Worm (Caenorhabditis elegans) whole organism, mixed stage, embryonic: ENCODE measurements around the gene F53C3.7.

Experiments
- M03D4.4 ChIP-seq: sonication (generic microtip); optimal IDR thresholded peaks from 2 replicates; lab custom pipeline; 2017; ENCODE audit warnings: mild to moderate bottlenecking, missing genetic modification characterization, missing compliant biosample characterization
- bed-3 ChIP-seq: fragments of 200-800 bp; sonication (Bioruptor generic); optimal IDR thresholded peaks from 3 replicates; lab custom pipeline; 2018; ENCODE audit warnings: mild to moderate bottlenecking, missing genetic modification characterization, moderate library complexity, missing compliant biosample characterization
- blmp-1 ChIP-seq: fragments of 150-350 bp; optimal IDR thresholded peaks from 2 replicates; lab custom pipeline; 2014; ENCODE audit warnings: missing biosample characterization, missing genetic modification characterization
- ceh-39 ChIP-seq: fragments of 150-350 bp; optimal IDR thresholded peaks from 2 replicates; lab custom pipeline; 2014; ENCODE audit warnings: missing biosample characterization, missing genetic modification characterization
- ceh-83 ChIP-seq: fragments of 200-800 bp; sonication (Bioruptor generic); optimal IDR thresholded peaks from 2 replicates; lab custom pipeline; 2018; ENCODE audit warnings: mild to moderate bottlenecking, missing genetic modification characterization, missing compliant biosample characterization
- ces-1 ChIP-seq: fragments of 150-350 bp; optimal IDR thresholded peaks from 2 replicates; lab custom pipeline; 2014; ENCODE audit warnings: missing biosample characterization, missing genetic modification reagents, missing genetic modification characterization
- cnd-1 ChIP-seq: fragments of 200-800 bp; sonication (Bioruptor generic); optimal IDR thresholded peaks from 2 replicates; lab custom pipeline; 2018; ENCODE audit warnings: mild to moderate bottlenecking, missing genetic modification characterization, missing compliant biosample characterization
- drap-1 ChIP-seq: fragments of 200-800 bp; sonication (Bioruptor generic); optimal IDR thresholded peaks from 3 replicates; lab custom pipeline; 2018; ENCODE audit warnings: mild to moderate bottlenecking, missing genetic modification characterization, missing compliant biosample characterization
- elt-1 ChIP-seq: sonication (generic microtip); optimal IDR thresholded peaks from 2 replicates; lab custom pipeline; 2017; ENCODE audit warnings: missing genetic modification characterization, mild to moderate bottlenecking, missing compliant biosample characterization, antibody characterized with exemption, moderate library complexity, borderline replicate concordance; ENCODE audit not compliant: insufficient read depth
- elt-3 ChIP-seq: fragments of 150-350 bp; optimal IDR thresholded peaks from 2 replicates; lab custom pipeline; 2014; ENCODE audit warnings: missing biosample characterization, missing genetic modification characterization
- flh-1 ChIP-seq: fragments of 200-800 bp; sonication (Bioruptor generic); optimal IDR thresholded peaks from 2 replicates; lab custom pipeline; 2018; ENCODE audit warnings: mild to moderate bottlenecking, missing genetic modification characterization, moderate library complexity, missing compliant biosample characterization
- ham-2 ChIP-seq: fragments of 200-800 bp; sonication (Bioruptor generic); optimal IDR thresholded peaks from 2 replicates; lab custom pipeline; 2018; ENCODE audit warnings: mild to moderate bottlenecking, missing genetic modification characterization, missing compliant biosample characterization
- hlh-1 ChIP-seq: fragments of 150-350 bp; optimal IDR thresholded peaks from 2 replicates; lab custom pipeline; 2014; ENCODE audit warnings: missing biosample characterization, missing genetic modification reagents, missing genetic modification characterization
- lin-13 ChIP-seq: fragments of 150-350 bp; optimal IDR thresholded peaks from 2 replicates; lab custom pipeline; 2014; ENCODE audit warnings: missing biosample characterization, missing genetic modification characterization
- lin-32 ChIP-seq: fragments of 200-800 bp; sonication (Bioruptor generic); optimal IDR thresholded peaks from 2 replicates; lab custom pipeline; 2018; ENCODE audit warnings: mild to moderate bottlenecking, missing genetic modification characterization, missing compliant biosample characterization
- lsy-2 ChIP-seq: fragments of 150-350 bp; optimal IDR thresholded peaks from 2 replicates; lab custom pipeline; 2014; ENCODE audit warnings: missing biosample characterization, missing genetic modification characterization
- mab-5 ChIP-seq: fragments of 150-350 bp; optimal IDR thresholded peaks from 2 replicates; lab custom pipeline; 2014; ENCODE audit warnings: missing biosample characterization, missing genetic modification characterization
- mep-1 ChIP-seq: fragments of 150-350 bp; optimal IDR thresholded peaks from 2 replicates; lab custom pipeline; 2017; ENCODE audit warnings: missing biosample characterization, missing genetic modification reagents, missing genetic modification characterization, inconsistent platforms
- mls-2 ChIP-seq: sonication (generic microtip); optimal IDR thresholded peaks from 2 replicates; lab custom pipeline; 2016; ENCODE audit warnings: mild to moderate bottlenecking, missing genetic modification characterization, moderate library complexity, missing compliant biosample characterization
- nhr-12 ChIP-seq: fragments of 150-350 bp; optimal IDR thresholded peaks from 2 replicates; lab custom pipeline; 2014; ENCODE audit warnings: missing biosample characterization, missing genetic modification characterization
- nhr-2 ChIP-seq: fragments of 150-350 bp; optimal IDR thresholded peaks from 2 replicates; lab custom pipeline; 2014; ENCODE audit warnings: missing biosample characterization, missing genetic modification characterization
- nhr-237 ChIP-seq: fragments of 150-350 bp; optimal IDR thresholded peaks from 2 replicates; lab custom pipeline; 2014; ENCODE audit warnings: missing biosample characterization, missing genetic modification characterization
- nhr-28 ChIP-seq: fragments of 150-350 bp; optimal IDR thresholded peaks from 2 replicates; lab custom pipeline; 2014; ENCODE audit warnings: missing biosample characterization, missing genetic modification characterization
- nhr-76 ChIP-seq: sonication (generic microtip); optimal IDR thresholded peaks from 2 replicates; lab custom pipeline; 2017; ENCODE audit warnings: missing biosample characterization, missing genetic modification characterization
- pha-4 ChIP-seq: fragments of 150-350 bp; optimal IDR thresholded peaks from 2 replicates; lab custom pipeline; 2018; ENCODE audit warnings: missing biosample characterization, missing genetic modification reagents, missing genetic modification characterization
- snpc-4 ChIP-seq: fragments of 150-350 bp; optimal IDR thresholded peaks from 2 replicates; lab custom pipeline; 2014; ENCODE audit warnings: missing biosample characterization, missing genetic modification characterization
- sptf-1 ChIP-seq: sonication (generic microtip); optimal IDR thresholded peaks from 2 replicates; lab custom pipeline; 2017; ENCODE audit warnings: mild to moderate bottlenecking, missing genetic modification characterization, moderate library complexity, missing compliant biosample characterization
- tbx-8 ChIP-seq: fragments of 200-800 bp; sonication (Bioruptor generic); optimal IDR thresholded peaks from 2 replicates; lab custom pipeline; 2018; ENCODE audit warnings: mild to moderate bottlenecking, missing genetic modification characterization, moderate library complexity, missing compliant biosample characterization
- unc-120 ChIP-seq: sonication (generic microtip); optimal IDR thresholded peaks from 2 replicates; lab custom pipeline; 2017; ENCODE audit warnings: missing genetic modification characterization, missing compliant biosample characterization; ENCODE audit not compliant: poor library complexity, severe bottlenecking
- unc-39 ChIP-seq: fragments of 150-350 bp; optimal IDR thresholded peaks from 2 replicates; lab custom pipeline; 2014; ENCODE audit warnings: missing biosample characterization, missing genetic modification characterization
- unc-62 ChIP-seq: fragments of 150-350 bp; optimal IDR thresholded peaks from 2 replicates; lab custom pipeline; 2014; ENCODE audit warnings: missing biosample characterization, missing genetic modification reagents, missing genetic modification characterization
- zip-8 ChIP-seq: fragments of 150-350 bp; optimal IDR thresholded peaks from 2 replicates; lab custom pipeline; 2014; ENCODE audit warnings: missing biosample characterization, missing genetic modification characterization
- ztf-11 ChIP-seq: fragments of 150-350 bp; optimal IDR thresholded peaks from 2 replicates; lab custom pipeline; 2014; ENCODE audit warnings: missing biosample characterization, missing genetic modification characterization

Gene F53C3.7

ce11 chrII:3929446-3929845 is 34.6 kb downstream of the F53C3.7 start:
- TF ChIP-seq elt-1 = no peak
- TF ChIP-seq cnd-1 (tag; lab: Kevin White, UChicago) = no peak
- no peak for TF ChIP-seq snpc-4
- TF ChIP-seq tbx-8 (GFP tag; lab: Kevin White, UChicago) = no peak
- no peak for TF ChIP-seq zip-8 (tag; lab: Kevin White, UChicago)
- no peak for TF ChIP-seq nhr-2 (tag; lab: Kevin White, UChicago)
- TF ChIP-seq mls-2 (tag; lab: Kevin White, UChicago) = no peak
- TF ChIP-seq ces-1 (GFP tag; lab: Kevin White, UChicago) = no peak
- TF ChIP-seq nhr-76 (tag; lab: Kevin White, UChicago) = no peak
- TF ChIP-seq lin-32 (GFP tag; lab: Kevin White, UChicago) = no peak
- TF ChIP-seq lin-13 (tag; lab: Kevin White, UChicago) = no peak
- no peak for TF ChIP-seq ceh-83 (GFP tag; lab: Kevin White, UChicago)
- no peak for TF ChIP-seq flh-1 (GFP tag; lab: Kevin White, UChicago)
- TF ChIP-seq blmp-1 = no peak
- TF ChIP-seq unc-39 (tag; lab: Kevin White, UChicago) = no peak
- no peak for TF ChIP-seq elt-3 (tag; lab: Kevin White, UChicago)
- no peak for TF ChIP-seq lsy-2 (tag; lab: Kevin White, UChicago)
- no peak for TF ChIP-seq ceh-39 (tag; lab: Kevin White, UChicago)
- TF ChIP-seq drap-1 (GFP tag; lab: Kevin White, UChicago) = no peak
- no peak for TF ChIP-seq mab-5

ce11 chrII:3930478-3931182 is 35.8 kb downstream of the F53C3.7 start:
- TF ChIP-seq hlh-1 (peak; percentile 58), M03D4.4 (tag; lab: Kevin White, UChicago) (no peak), ceh-83 (GFP tag; lab: Kevin White, UChicago) (no peak), flh-1 (GFP tag; lab: Kevin White, UChicago) (no peak), lin-32 (GFP tag; lab: Kevin White, UChicago) (no peak), mep-1 (tag; lab: Kevin White, UChicago) (peak; percentile 2), drap-1 (GFP tag; lab: Kevin White, UChicago) (no peak), bed-3 (no peak), snpc-4 (no peak), lin-13 (tag; lab: Kevin White, UChicago) (peak; percentile 38), nhr-12 (tag; lab: Kevin White, UChicago) (no peak), cnd-1 (tag; lab: Kevin White, UChicago) (no peak), unc-62 (GFP tag; lab: Kevin White, UChicago) (peak; percentile 36), sptf-1 (tag; lab: Kevin White, UChicago) (no peak), mab-5 (no peak), pha-4 (tag; lab: Kevin White, UChicago) (peak; percentile 70), nhr-76 (tag; lab: Kevin White, UChicago) (no peak)
- TF ChIP-seq, all 35 proteins: peak for 5

- TF ChIP-seq ceh-39 (tag; lab: Kevin White, UChicago) (no peak), sptf-1 (tag; lab: Kevin White, UChicago) (no peak), ztf-11 (no peak), flh-1 (GFP tag; lab: Kevin White, UChicago) (no peak), snpc-4 (no peak), nhr-28 (tag; lab: Kevin White, UChicago) (no peak), tbx-8 (GFP tag; lab: Kevin White, UChicago) (no peak), lin-32 (GFP tag; lab: Kevin White, UChicago) (no peak), nhr-12 (tag; lab: Kevin White, UChicago) (no peak), nhr-2 (tag; lab: Kevin White, UChicago) (no peak), unc-120 (tag; lab: Kevin White, UChicago) (no peak), ham-2 (GFP tag; lab: Kevin White, UChicago) (no peak)
Observed at ce11 chrII:3931230-3931629, 36.4 kb downstream of the F53C3.7 start.

ce11 chrII:3931825-3932224 is 37.0 kb downstream of the F53C3.7 start:
- TF ChIP-seq blmp-1 (no peak), nhr-76 (tag; lab: Kevin White, UChicago) (no peak), mep-1 (tag; lab: Kevin White, UChicago) (no peak), ztf-11 (no peak), pha-4 (tag; lab: Kevin White, UChicago) (no peak), nhr-2 (tag; lab: Kevin White, UChicago) (no peak), sptf-1 (tag; lab: Kevin White, UChicago) (no peak), zip-8 (tag; lab: Kevin White, UChicago) (no peak), mab-5 (no peak), elt-3 (tag; lab: Kevin White, UChicago) (no peak), flh-1 (GFP tag; lab: Kevin White, UChicago) (no peak), nhr-28 (tag; lab: Kevin White, UChicago) (no peak), tbx-8 (GFP tag; lab: Kevin White, UChicago) (no peak), lin-32 (GFP tag; lab: Kevin White, UChicago) (no peak), bed-3 (no peak), elt-1 (no peak), drap-1 (GFP tag; lab: Kevin White, UChicago) (no peak), ceh-39 (tag; lab: Kevin White, UChicago) (no peak), nhr-237 (tag; lab: Kevin White, UChicago) (no peak), lsy-2 (tag; lab: Kevin White, UChicago) (no peak)
